Worm (Caenorhabditis elegans) whole organism, L1 larva: ENCODE results near the gene clec-205.

ENCODE experiments used
- C04F5.9 ChIP-seq: sonication (generic microtip); optimal IDR thresholded peaks from 2 replicates; lab custom pipeline; 2016; ENCODE audit warnings: missing genetic modification characterization, missing compliant biosample characterization
- Y116A8C.19 ChIP-seq: sonication (generic microtip); optimal IDR thresholded peaks from 2 replicates; lab custom pipeline; 2016; ENCODE audit warnings: missing compliant biosample characterization, missing genetic modification characterization, borderline replicate concordance
- alr-1 ChIP-seq: fragments of 200-800 bp; sonication (Bioruptor generic); optimal IDR thresholded peaks from 2 replicates; lab custom pipeline; 2018; ENCODE audit warnings: borderline replicate concordance, mild to moderate bottlenecking, missing genetic modification characterization, missing compliant biosample characterization
- ama-1 ChIP-seq: fragments of 150-350 bp; optimal IDR thresholded peaks from 2 replicates; lab custom pipeline; 2014
- blmp-1 ChIP-seq: fragments of 150-350 bp; optimal IDR thresholded peaks from 2 replicates; lab custom pipeline; 2014; ENCODE audit warnings: missing biosample characterization, missing genetic modification characterization
- ceh-63 ChIP-seq: fragments of 200-800 bp; sonication (Bioruptor generic); optimal IDR thresholded peaks from 2 replicates; lab custom pipeline; 2018; ENCODE audit warnings: mild to moderate bottlenecking, missing genetic modification characterization, missing compliant biosample characterization
- dpl-1 ChIP-seq, 3 experiments: fragments of 150-350 bp in 2 of 3; sonication (generic microtip) in 1 of 3; optimal IDR thresholded peaks; 2 replicates each; lab custom pipeline; 2014 to 2017; ENCODE audit warnings: missing biosample characterization in 3 of 3, missing genetic modification characterization in 3 of 3, missing genetic modification reagents in 3 of 3
- egl-13 ChIP-seq: sonication (generic microtip); optimal IDR thresholded peaks from 2 replicates; lab custom pipeline; 2016; ENCODE audit warnings: missing genotype, missing genetic modification reagents, missing genetic modification characterization, missing compliant biosample characterization
- egl-27 ChIP-seq, 2 experiments: fragments of 150-350 bp in 1 of 2; sonication (generic microtip); optimal IDR thresholded peaks; 3 replicates each; lab custom pipeline; 2017 to 2018; ENCODE audit warnings: missing biosample characterization in 2 of 2, missing genetic modification characterization in 2 of 2, missing genetic modification reagents in 2 of 2
- ets-5 ChIP-seq: fragments of 200-800 bp; sonication (Bioruptor generic); IDR thresholded peaks from 2 replicates; pipeline ENCODE4 v1.3.6; 2022; ENCODE audit warnings: missing genetic modification characterization, missing compliant biosample characterization
- grh-1 ChIP-seq: fragments of 200-800 bp; sonication (Bioruptor generic); IDR thresholded peaks from 2 replicates; pipeline ENCODE4 v1.3.6; 2022; ENCODE audit warnings: missing genetic modification reagents, missing genetic modification characterization, missing compliant biosample characterization
- hlh-17 ChIP-seq: fragments of 200-800 bp; sonication (Bioruptor generic); optimal IDR thresholded peaks from 2 replicates; lab custom pipeline; 2018; ENCODE audit warnings: missing genetic modification characterization, mild to moderate bottlenecking, missing compliant biosample characterization, moderate library complexity, borderline replicate concordance
- hlh-4 ChIP-seq: sonication (generic microtip); optimal IDR thresholded peaks from 2 replicates; lab custom pipeline; 2016; ENCODE audit warnings: mild to moderate bottlenecking, missing genetic modification characterization, missing compliant biosample characterization
- hpl-2 ChIP-seq: fragments of 150-350 bp; optimal IDR thresholded peaks from 2 replicates; lab custom pipeline; 2014; ENCODE audit warnings: missing biosample characterization, missing genetic modification reagents, missing genetic modification characterization
- isw-1 ChIP-seq: fragments of 200-800 bp; sonication (Bioruptor generic); IDR thresholded peaks from 2 replicates; pipeline ENCODE4 v1.3.6; 2022; ENCODE audit warnings: missing genetic modification characterization, missing compliant biosample characterization
- jun-1 ChIP-seq: fragments of 150-350 bp; optimal IDR thresholded peaks from 2 replicates; lab custom pipeline; 2014; ENCODE audit warnings: missing biosample characterization, missing genetic modification reagents, missing genetic modification characterization
- lin-13 ChIP-seq: fragments of 150-350 bp; optimal IDR thresholded peaks from 2 replicates; lab custom pipeline; 2014; ENCODE audit warnings: missing biosample characterization, missing genetic modification reagents, missing genetic modification characterization
- lin-15B ChIP-seq: fragments of 150-350 bp; sonication (generic microtip); optimal IDR thresholded peaks from 3 replicates; lab custom pipeline; 2014; ENCODE audit warnings: missing biosample characterization, missing genetic modification characterization
- lin-35 ChIP-seq, 2 experiments: fragments of 150-350 bp; optimal IDR thresholded peaks; 2 replicates each; lab custom pipeline; 2014; ENCODE audit warnings: missing biosample characterization in 2 of 2, missing genetic modification characterization in 2 of 2, missing genetic modification reagents in 2 of 2
- lir-3 ChIP-seq: sonication (generic microtip); optimal IDR thresholded peaks from 2 replicates; lab custom pipeline; 2016; ENCODE audit warnings: mild to moderate bottlenecking, missing genetic modification characterization, moderate library complexity, missing compliant biosample characterization; ENCODE audit not compliant: poor library complexity
- lsy-2 ChIP-seq, 2 experiments: fragments of 150-350 bp; optimal IDR thresholded peaks; 2 replicates each; lab custom pipeline; 2014; ENCODE audit warnings: missing biosample characterization in 2 of 2, missing genetic modification characterization in 2 of 2
- nhr-12 ChIP-seq: sonication (generic microtip); optimal IDR thresholded peaks from 2 replicates; lab custom pipeline; 2017; ENCODE audit warnings: missing biosample characterization, missing genetic modification characterization
- nhr-237 ChIP-seq: fragments of 150-350 bp; optimal IDR thresholded peaks from 2 replicates; lab custom pipeline; 2014; ENCODE audit warnings: missing biosample characterization, missing genetic modification characterization
- nhr-28 ChIP-seq: fragments of 150-350 bp; optimal IDR thresholded peaks from 2 replicates; lab custom pipeline; 2014; ENCODE audit warnings: missing biosample characterization, missing genetic modification characterization
- nhr-47 ChIP-seq: sonication (generic microtip); optimal IDR thresholded peaks from 2 replicates; lab custom pipeline; 2016; ENCODE audit warnings: mild to moderate bottlenecking, missing genetic modification characterization, moderate library complexity, missing compliant biosample characterization
- nhr-71 ChIP-seq: sonication (generic microtip); optimal IDR thresholded peaks from 2 replicates; lab custom pipeline; 2016; ENCODE audit warnings: mild to moderate bottlenecking, missing genetic modification characterization, moderate library complexity, missing compliant biosample characterization
- nhr-76 ChIP-seq: sonication (generic microtip); optimal IDR thresholded peaks from 2 replicates; lab custom pipeline; 2017; ENCODE audit warnings: missing biosample characterization, missing genetic modification characterization
- pax-3 ChIP-seq: fragments of 200-800 bp; sonication (Bioruptor generic); optimal IDR thresholded peaks from 2 replicates; lab custom pipeline; 2018; ENCODE audit warnings: mild to moderate bottlenecking, missing genetic modification characterization, moderate library complexity, missing compliant biosample characterization
- pqm-1 ChIP-seq: sonication (generic microtip); optimal IDR thresholded peaks from 3 replicates; lab custom pipeline; 2017; ENCODE audit warnings: missing biosample characterization, missing genetic modification characterization
- rnt-1 ChIP-seq: sonication (generic microtip); optimal IDR thresholded peaks from 2 replicates; lab custom pipeline; 2016; ENCODE audit warnings: mild to moderate bottlenecking, missing genetic modification characterization, moderate library complexity, missing compliant biosample characterization
- skn-1 ChIP-seq: fragments of 150-350 bp; optimal IDR thresholded peaks from 2 replicates; lab custom pipeline; 2014; ENCODE audit warnings: missing biosample characterization, missing genetic modification characterization
- snpc-4 ChIP-seq: fragments of 150-350 bp; optimal IDR thresholded peaks from 2 replicates; lab custom pipeline; 2014; ENCODE audit warnings: missing biosample characterization, missing genetic modification characterization
- sox-4 ChIP-seq: sonication (generic microtip); optimal IDR thresholded peaks from 2 replicates; lab custom pipeline; 2016; ENCODE audit warnings: missing genetic modification characterization, missing compliant biosample characterization
- sup-37 ChIP-seq: fragments of 200-800 bp; sonication (Bioruptor generic); optimal IDR thresholded peaks from 2 replicates; lab custom pipeline; 2018; ENCODE audit warnings: mild to moderate bottlenecking, missing genetic modification characterization, missing compliant biosample characterization
- unc-86 ChIP-seq: sonication (generic microtip); optimal IDR thresholded peaks from 2 replicates; lab custom pipeline; 2016; ENCODE audit warnings: missing genetic modification characterization, missing compliant biosample characterization
- unc-98 ChIP-seq: fragments of 200-800 bp; sonication (Bioruptor generic); IDR thresholded peaks from 2 replicates; pipeline ENCODE4 v1.3.6; 2022; ENCODE audit warnings: missing genetic modification characterization, missing compliant biosample characterization
- xbp-1 ChIP-seq: sonication (generic microtip); optimal IDR thresholded peaks from 2 replicates; lab custom pipeline; 2016; ENCODE audit warnings: missing genetic modification characterization, missing compliant biosample characterization
- zip-4 ChIP-seq: fragments of 200-800 bp; sonication (Bioruptor generic); optimal IDR thresholded peaks from 2 replicates; lab custom pipeline; 2018; ENCODE audit warnings: mild to moderate bottlenecking, missing genetic modification characterization, moderate library complexity, missing compliant biosample characterization

clec-205 gene

DNA sequence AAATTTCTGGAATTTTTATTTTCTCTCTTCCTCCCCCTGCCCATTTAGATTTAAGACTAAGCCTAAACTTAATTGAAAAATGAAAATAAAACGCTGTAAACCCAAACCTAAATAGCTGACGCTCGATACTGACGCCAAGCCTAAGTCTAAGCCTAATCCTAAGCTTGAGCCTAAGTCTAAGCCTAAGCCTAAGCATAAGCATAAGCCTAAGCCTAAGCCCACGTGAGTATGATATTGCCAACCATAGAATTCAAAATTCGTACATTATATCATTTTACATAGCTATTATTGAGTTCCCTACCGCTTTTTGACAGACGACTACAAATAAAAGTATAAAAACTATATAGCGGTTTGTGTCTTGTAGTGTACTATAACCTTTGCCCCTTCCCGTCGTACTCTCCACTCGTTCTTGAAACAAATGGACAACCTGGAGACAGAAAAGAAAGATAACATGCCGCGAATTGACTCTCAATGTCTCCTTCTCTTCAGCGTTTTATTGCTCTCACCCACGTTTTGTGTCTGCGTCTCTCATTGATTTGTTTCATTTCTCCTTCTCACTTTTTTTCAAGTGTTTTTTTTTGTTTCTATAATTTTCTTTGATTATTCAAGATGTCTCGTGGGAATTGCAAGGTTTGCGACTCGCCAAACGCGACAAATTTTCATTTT lies 17.4 kb upstream of the clec-205 start, which contains the start of gene nhr-256 (continued):
- TF ChIP-seq xbp-1 (tag; lab: Kevin White, UChicago) (peak; percentile 27), nhr-237 (peak; percentile 49), unc-86 (tag; lab: Kevin White, UChicago) (no peak), rnt-1 (tag; lab: Kevin White, UChicago) (peak; percentile 60), lsy-2 (tag; optimal IDR thresholded peaks at IDR 0.05; lab: Kevin White, UChicago) (peak; percentile 50 to 75), zip-4 (GFP tag; lab: Kevin White, UChicago) (no peak), C04F5.9 (tag; lab: Kevin White, UChicago) (no peak), nhr-71 (tag; lab: Kevin White, UChicago) (peak; percentile 84), pax-3 (no peak), unc-98 (no peak), Y116A8C.19 (tag; lab: Kevin White, UChicago) (no peak), lin-15B (tag; lab: Kevin White, UChicago) (no peak), lin-13 (no peak)

DNA sequence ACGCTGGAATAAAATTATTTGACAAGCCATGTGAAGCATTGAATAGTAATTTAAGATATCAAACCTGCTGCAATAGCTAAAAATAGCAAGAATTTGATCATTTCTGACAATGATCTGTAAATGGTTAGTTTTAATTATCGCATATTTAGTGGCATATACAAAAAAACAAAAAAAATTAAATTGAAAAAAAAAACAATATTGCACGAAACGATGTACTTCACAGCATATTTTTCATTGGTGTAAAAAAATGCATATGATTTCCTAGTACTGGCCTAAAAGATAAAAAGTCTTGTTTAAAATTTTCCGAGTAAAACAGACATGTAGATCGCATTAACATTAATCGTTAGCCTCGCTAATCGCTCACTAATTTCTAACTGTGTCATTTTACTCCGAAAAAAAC lies 11.6 kb upstream of the clec-205 start, which contains the start of gene ZK697.8:
Gene ZK697.8, minus strand, starts transcription at position 101 of the 400 bp plus-strand sequence.
- TF ChIP-seq ceh-63, result no peak
- no peak for TF ChIP-seq xbp-1 (tag; lab: Kevin White, UChicago)
- no peak for TF ChIP-seq sup-37
- TF ChIP-seq lsy-2 (tag; optimal IDR thresholded peaks at IDR 0.05; lab: Kevin White, UChicago), result no peak

DNA sequence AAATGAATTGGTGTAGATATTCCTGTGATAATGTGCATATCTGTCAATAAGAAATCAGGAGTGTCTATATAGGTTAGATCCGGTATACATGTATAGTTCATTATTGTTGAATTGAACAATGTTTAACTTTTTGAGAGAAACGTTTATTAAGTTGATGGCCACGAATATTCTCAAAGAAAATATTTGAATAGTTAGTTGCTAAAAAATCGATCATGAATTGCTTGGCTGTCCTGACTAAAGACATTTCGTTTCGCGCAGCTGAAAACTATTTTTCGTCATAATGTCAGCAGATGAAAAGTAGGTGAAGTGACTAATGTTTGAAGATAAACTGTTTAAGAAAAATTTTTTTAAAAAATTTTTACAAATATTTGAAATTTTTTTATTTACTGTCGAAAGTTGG lies 9.2 kb upstream of the clec-205 start, which contains the start of gene srh-199:
Gene srh-199, minus strand, starts transcription at position 101 of the 400 bp plus-strand sequence.
- no peak for TF ChIP-seq pax-3
- TF ChIP-seq alr-1, result no peak
- TF ChIP-seq grh-1 (GFP tag; lab: Robert Waterston, UW), result no peak
- no peak for TF ChIP-seq snpc-4 (tag; lab: Kevin White, UChicago)
- no peak for TF ChIP-seq hlh-4 (tag; lab: Kevin White, UChicago)
- TF ChIP-seq nhr-28, result no peak
- TF ChIP-seq unc-98, result no peak
- no peak for TF ChIP-seq egl-27 (tag; optimal IDR thresholded peaks at IDR 0.05; lab: Kevin White, UChicago)
- TF ChIP-seq zip-4 (GFP tag; lab: Kevin White, UChicago), result no peak
- TF ChIP-seq xbp-1 (tag; lab: Kevin White, UChicago), result no peak
- TF ChIP-seq nhr-76, result no peak
- TF ChIP-seq nhr-12 (tag; lab: Kevin White, UChicago), result no peak

DNA sequence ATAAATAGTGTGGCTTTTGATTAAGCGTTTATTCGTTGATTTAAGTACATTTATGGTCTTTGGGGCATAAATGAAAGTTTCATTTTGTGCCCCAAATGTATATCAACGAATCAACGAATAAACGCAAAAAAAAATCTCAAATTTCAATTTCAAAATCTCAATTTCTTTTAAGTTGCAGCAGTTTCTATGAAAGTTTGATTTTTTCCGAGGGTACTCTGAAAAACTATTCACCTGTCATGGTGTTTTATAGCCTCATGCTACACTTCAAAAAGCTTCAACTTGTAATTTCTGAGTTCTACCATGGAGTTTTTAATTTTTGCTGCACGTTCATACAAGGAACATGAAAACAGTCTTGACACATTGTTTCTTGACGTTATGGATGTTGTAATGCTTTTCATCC lies 8.2 kb upstream of the clec-205 start, which contains the start of gene ZK697.1:
Gene ZK697.1, plus strand, starts transcription at position 301 of the 400 bp plus-strand sequence.
- TF ChIP-seq hpl-2 (GFP tag; lab: Kevin White, UChicago), result no peak
- TF ChIP-seq lir-3 (tag; lab: Kevin White, UChicago), result no peak
- no peak for TF ChIP-seq nhr-47 (tag; lab: Kevin White, UChicago)
- no peak for TF ChIP-seq ceh-63
- TF ChIP-seq jun-1, result no peak
- TF ChIP-seq sup-37, result no peak
- no peak for TF ChIP-seq pax-3
- no peak for TF ChIP-seq egl-27 (tag; optimal IDR thresholded peaks at IDR 0.05; lab: Kevin White, UChicago)
- TF ChIP-seq sox-4 (tag; lab: Kevin White, UChicago), result no peak
- no peak for TF ChIP-seq egl-13
- no peak for TF ChIP-seq blmp-1 (tag; lab: Kevin White, UChicago)
- TF ChIP-seq ama-1 (lab: Kevin White, UChicago), result no peak
- TF ChIP-seq skn-1 (tag; lab: Kevin White, UChicago), result no peak
- no peak for TF ChIP-seq ets-5 (GFP tag; lab: Robert Waterston, UW)
- no peak for TF ChIP-seq hlh-17 (GFP tag; lab: Kevin White, UChicago)
- TF ChIP-seq isw-1 (GFP tag; lab: Robert Waterston, UW), result no peak
- TF ChIP-seq lin-35 (GFP tag; optimal IDR thresholded peaks at IDR 0.05; lab: Kevin White, UChicago), result no peak
- TF ChIP-seq pqm-1 (tag; lab: Kevin White, UChicago), result no peak
- TF ChIP-seq alr-1, result no peak
- no peak for TF ChIP-seq dpl-1 (GFP tag; optimal IDR thresholded peaks at IDR 0.05; lab: Kevin White, UChicago)
